Worm (Caenorhabditis elegans) whole organism, L1 larva: Measurements from ENCODE around the gene cul-4.

Experiments
- efl-1 ChIP-seq, 4 experiments: fragments of 150-350 bp; optimal IDR thresholded peaks in 3 of 4; peaks in 1 of 4; 1 replicate in 1 of 4; 2 replicates in 3 of 4; lab custom pipeline; 2014; ENCODE audit warnings: missing biosample characterization in 2 of 4, missing genetic modification characterization in 2 of 4, missing genetic modification reagents in 2 of 4
- unc-86 ChIP-seq: sonication (generic microtip); optimal IDR thresholded peaks from 2 replicates; lab custom pipeline; 2016; ENCODE audit warnings: missing genetic modification characterization, missing compliant biosample characterization

Gene cul-4

ce11 chrII:7353027-7353426 lies 51.1 kb downstream of the cul-4 start:
- TF ChIP-seq efl-1 (optimal IDR thresholded peaks at IDR 0.05; lab: Kevin White, UChicago): peak in 1 of 2 experiments; percentile 2
- TF ChIP-seq efl-1 (GFP tag; optimal IDR thresholded peaks at IDR 0.05 in 1 of 2; lab: Kevin White, UChicago): peak in 1 of 2 experiments; percentile 20
- no peak for TF ChIP-seq unc-86 (tag; lab: Kevin White, UChicago)
- TF ChIP-seq, all 84 proteins: peak for 1
